Fruit fly (Drosophila melanogaster): ENCODE data around the gene Hacd1.

- TF ChIP-seq CG10669 (GFP tag; optimal IDR thresholded peaks at IDR 0.05) (no peak), CG34406 (GFP tag; optimal IDR thresholded peaks at IDR 0.05) (no peak), CG8119 (GFP tag; IDR thresholded peaks at IDR 0.05) (no peak), Ets96B (tag; optimal IDR thresholded peaks at IDR 0.05) (no peak), CG6276 (GFP tag; optimal IDR thresholded peaks at IDR 0.05) (no peak), Hr39 (GFP tag; optimal IDR thresholded peaks at IDR 0.05) (no peak), CG8632 (GFP tag; optimal IDR thresholded peaks at IDR 0.05) (no peak), Eip93F (GFP tag; optimal IDR thresholded peaks at IDR 0.05) (no peak), salr (GFP tag; optimal IDR thresholded peaks at IDR 0.05) (no peak), Lpt (GFP tag; optimal IDR thresholded peaks at IDR 0.05) (no peak), Sox102F (GFP tag; optimal IDR thresholded peaks at IDR 0.05) (no peak), CG9139 (GFP tag; optimal IDR thresholded peaks at IDR 0.05) (no peak), CG11762 (GFP tag; optimal IDR thresholded peaks at IDR 0.05; ENCODE audit: insufficient read depth) (no peak)
Observed at dm6 chr2L:12003792-12004210, 1.7 kb upstream of the Hacd1 start.

Data from whole organism, prepupa.